Worm (Caenorhabditis elegans) whole organism, L2 larva: ENCODE results near the gene tkr-3.

Experiments
- C34F6.9 ChIP-seq: fragments of 150-350 bp; optimal IDR thresholded peaks from 2 replicates; lab custom pipeline; 2014; ENCODE audit warnings: missing biosample characterization, missing genetic modification characterization
- ZK546.5 ChIP-seq: sonication (generic microtip); optimal IDR thresholded peaks from 2 replicates; lab custom pipeline; 2017; ENCODE audit warnings: missing biosample characterization, missing genetic modification characterization
- ceh-16 ChIP-seq: fragments of 150-350 bp; optimal IDR thresholded peaks from 2 replicates; lab custom pipeline; 2014; ENCODE audit warnings: missing biosample characterization, missing genetic modification characterization
- fos-1 ChIP-seq: fragments of 150-350 bp; optimal IDR thresholded peaks from 2 replicates; lab custom pipeline; 2014; ENCODE audit warnings: missing biosample characterization, missing genetic modification characterization
- lin-11 ChIP-seq: fragments of 150-350 bp; sonication (generic microtip); optimal IDR thresholded peaks from 2 replicates; lab custom pipeline; 2014; ENCODE audit warnings: missing biosample characterization, missing genetic modification characterization, inconsistent platforms, mixed read lengths
- lin-13 ChIP-seq: fragments of 150-350 bp; optimal IDR thresholded peaks from 2 replicates; lab custom pipeline; 2014; ENCODE audit warnings: missing biosample characterization, missing genetic modification reagents, missing genetic modification characterization
- mab-5 ChIP-seq: fragments of 150-350 bp; optimal IDR thresholded peaks from 2 replicates; lab custom pipeline; 2014; ENCODE audit warnings: missing biosample characterization, missing genetic modification characterization
- mdl-1 ChIP-seq, 2 experiments: fragments of 150-350 bp in 1 of 2; sonication (generic microtip) in 1 of 2; optimal IDR thresholded peaks; 2 replicates each; lab custom pipeline; 2017; ENCODE audit warnings: missing biosample characterization in 2 of 2, missing genetic modification characterization in 2 of 2

DNA sequence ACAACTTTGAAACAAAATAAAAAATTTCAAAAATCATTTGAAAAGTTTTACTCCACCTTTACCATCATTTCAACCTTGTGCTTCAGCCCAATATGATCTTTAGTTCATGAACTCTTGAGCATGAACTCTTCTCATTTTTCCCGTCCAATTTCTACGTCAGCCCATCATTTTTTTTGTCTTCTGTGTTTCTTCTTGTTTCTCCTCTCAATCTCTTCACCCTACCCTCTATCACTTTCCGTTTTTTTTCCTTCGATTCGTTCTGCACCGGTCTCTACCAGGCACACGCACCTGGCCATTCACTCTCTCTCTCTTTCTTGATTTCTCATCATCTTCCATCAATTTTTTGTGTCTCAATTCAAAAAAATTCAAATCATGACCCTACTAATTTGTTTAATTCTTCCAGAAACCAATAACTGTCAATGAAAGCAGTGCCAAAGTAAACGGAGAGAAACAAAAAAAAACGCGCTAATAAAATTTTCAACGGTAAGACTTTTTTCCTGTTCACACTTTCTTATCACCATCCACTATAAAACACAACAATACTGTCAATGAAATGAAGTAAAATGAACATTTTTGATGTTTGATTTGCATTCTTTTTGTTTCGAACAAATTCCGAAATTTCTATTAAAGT lies 38.9 kb downstream of the tkr-3 start, which contains the start of gene pygo-1:
- peak; percentile 54 for TF ChIP-seq fos-1
- TF ChIP-seq mdl-1 (tag; optimal IDR thresholded peaks at IDR 0.05; lab: Kevin White, UChicago): no peak
- no peak for TF ChIP-seq lin-11 (tag; lab: Kevin White, UChicago)
- TF ChIP-seq lin-13 (GFP tag; lab: Kevin White, UChicago): no peak
- TF ChIP-seq ZK546.5: no peak
- no peak for TF ChIP-seq mab-5 (tag; lab: Kevin White, UChicago)
- TF ChIP-seq C34F6.9: no peak
- TF ChIP-seq ceh-16 (tag; lab: Kevin White, UChicago): no peak
